Fruit fly (Drosophila melanogaster): ENCODE data around the gene Ypel.

Gene Ypel

DNA sequence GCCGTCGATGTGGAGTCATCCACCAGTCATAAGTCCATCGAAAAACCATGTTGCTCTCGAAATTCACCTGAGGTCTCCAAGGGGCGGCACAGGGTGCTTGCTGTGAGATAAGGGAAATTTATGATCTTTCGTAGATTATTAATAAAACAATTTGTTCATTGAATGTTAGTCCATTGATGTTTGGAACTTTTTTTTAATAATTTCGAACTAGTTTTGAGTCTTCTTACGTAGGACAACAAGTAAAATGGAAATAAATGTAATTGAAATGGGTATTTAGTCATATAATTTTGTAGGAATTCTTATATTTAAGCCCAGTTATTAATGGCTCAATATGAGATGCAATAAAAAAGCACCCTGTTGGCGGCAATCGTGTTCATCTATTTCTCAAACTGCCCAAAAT lies 20.3 kb upstream of the Ypel start:
- TF ChIP-seq insv (optimal IDR thresholded peaks at IDR 0.05): no peak

DNA sequence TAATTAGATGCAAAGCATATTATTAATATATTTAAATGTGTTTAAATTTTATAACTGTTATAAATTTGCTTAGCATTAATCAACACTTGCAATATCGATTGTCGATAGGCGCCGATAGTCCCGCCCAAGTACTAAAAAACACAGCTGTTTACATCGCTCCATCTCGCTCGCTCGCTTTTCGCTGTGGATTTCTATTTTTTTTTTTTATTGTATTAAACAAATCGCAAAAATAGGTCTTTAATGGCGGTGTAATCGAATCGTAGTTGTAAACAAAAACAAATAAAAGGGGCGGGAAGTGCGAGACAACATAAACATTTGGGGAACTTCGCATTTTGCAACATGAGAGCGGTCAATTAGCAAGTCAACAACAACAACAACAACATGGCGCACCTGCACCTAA lies 7.8 kb upstream of the Ypel start, which contains the start of gene CG34408:
CG34408 (plus strand) TSS at position 156 of the 400 bp plus-strand sequence.
- TF ChIP-seq Myc (optimal IDR thresholded peaks at IDR 0.05): no peak
- TF ChIP-seq ttk (optimal IDR thresholded peaks at IDR 0.05): no peak
- no peak for TF ChIP-seq Sin3A (optimal IDR thresholded peaks at IDR 0.05)
- no peak for TF ChIP-seq psq (optimal IDR thresholded peaks at IDR 0.05)
- TF ChIP-seq insv (optimal IDR thresholded peaks at IDR 0.05): no peak
- no peak for TF ChIP-seq h (optimal IDR thresholded peaks at IDR 0.05)

DNA sequence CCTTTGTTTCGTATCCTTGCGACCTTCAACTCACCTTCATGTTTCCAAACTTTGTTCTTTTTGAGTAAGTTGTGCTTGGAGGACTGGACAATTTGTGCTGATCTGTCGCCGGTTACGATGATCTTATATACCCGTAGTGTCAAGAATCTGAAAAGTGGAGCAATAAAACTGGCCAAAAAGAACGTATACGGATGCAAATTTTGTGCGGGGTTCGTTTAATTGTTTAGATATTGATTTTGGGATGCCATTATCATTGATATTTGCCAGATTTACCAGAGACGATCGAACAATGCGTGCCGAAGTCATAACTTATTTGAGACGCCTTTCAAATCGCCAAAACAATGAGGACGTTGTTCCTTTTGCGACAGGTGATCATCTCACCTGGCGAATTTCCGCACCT lies 6.9 kb upstream of the Ypel start, which contains the start of gene CG15308:
CG15308 (minus strand) TSS at position 101 of the 400 bp plus-strand sequence.
- no peak for TF ChIP-seq h (optimal IDR thresholded peaks at IDR 0.05)
- TF ChIP-seq insv (optimal IDR thresholded peaks at IDR 0.05): no peak
- TF ChIP-seq psq (optimal IDR thresholded peaks at IDR 0.05): no peak
- TF ChIP-seq Sin3A (optimal IDR thresholded peaks at IDR 0.05): no peak
- no peak for TF ChIP-seq Myc (optimal IDR thresholded peaks at IDR 0.05)
- no peak for TF ChIP-seq ttk (optimal IDR thresholded peaks at IDR 0.05)

dm6 chrX:10216634-10217239 lies 4.6 kb upstream of the Ypel start, which contains the start of gene CG2962:
CG2962 (minus strand) TSS chrX:10216642.
- TF ChIP-seq psq (optimal IDR thresholded peaks at IDR 0.05) (no peak), ttk (optimal IDR thresholded peaks at IDR 0.05) (no peak), Myc (optimal IDR thresholded peaks at IDR 0.05) (no peak), insv (optimal IDR thresholded peaks at IDR 0.05) (no peak), Sin3A (optimal IDR thresholded peaks at IDR 0.05) (no peak), h (optimal IDR thresholded peaks at IDR 0.05) (no peak)

- TF ChIP-seq Myc (optimal IDR thresholded peaks at IDR 0.05) (no peak), insv (optimal IDR thresholded peaks at IDR 0.05) (no peak), psq (optimal IDR thresholded peaks at IDR 0.05) (no peak), Sin3A (optimal IDR thresholded peaks at IDR 0.05) (no peak), ttk (optimal IDR thresholded peaks at IDR 0.05) (no peak), h (optimal IDR thresholded peaks at IDR 0.05) (no peak)
Measured at dm6 chrX:10212687-10213329, 634 bp upstream of the Ypel start, which contains the start of gene ATPsyndelta. ATPsyndelta (plus strand) TSS chrX:10212970.

- TF ChIP-seq h (optimal IDR thresholded peaks at IDR 0.05) (no peak), psq (optimal IDR thresholded peaks at IDR 0.05) (no peak), ttk (optimal IDR thresholded peaks at IDR 0.05) (no peak), Myc (optimal IDR thresholded peaks at IDR 0.05) (no peak), Sin3A (optimal IDR thresholded peaks at IDR 0.05) (no peak), insv (optimal IDR thresholded peaks at IDR 0.05) (no peak)
Measured at dm6 chrX:10211128-10211914, 853 bp downstream of the Ypel start.

- TF ChIP-seq ttk (optimal IDR thresholded peaks at IDR 0.05) (no peak), insv (optimal IDR thresholded peaks at IDR 0.05) (no peak), Myc (optimal IDR thresholded peaks at IDR 0.05) (no peak), Sin3A (optimal IDR thresholded peaks at IDR 0.05) (no peak), psq (optimal IDR thresholded peaks at IDR 0.05) (no peak), h (optimal IDR thresholded peaks at IDR 0.05) (no peak)
Measured at dm6 chrX:10210317-10210873, 1.8 kb downstream of the Ypel start.

dm6 chrX:10209556-10210164 lies 2.5 kb downstream of the Ypel start:
- TF ChIP-seq h (optimal IDR thresholded peaks at IDR 0.05) (no peak), ttk (optimal IDR thresholded peaks at IDR 0.05) (no peak), Myc (optimal IDR thresholded peaks at IDR 0.05) (no peak), Sin3A (optimal IDR thresholded peaks at IDR 0.05) (no peak), insv (optimal IDR thresholded peaks at IDR 0.05) (no peak), psq (optimal IDR thresholded peaks at IDR 0.05) (no peak)

dm6 chrX:10206086-10206485 lies 6.1 kb downstream of the Ypel start:
- TF ChIP-seq ttk (optimal IDR thresholded peaks at IDR 0.05) (no peak), psq (optimal IDR thresholded peaks at IDR 0.05) (no peak), Myc (optimal IDR thresholded peaks at IDR 0.05) (no peak)

- TF ChIP-seq Myc (optimal IDR thresholded peaks at IDR 0.05): no peak
- no peak for TF ChIP-seq Sin3A (optimal IDR thresholded peaks at IDR 0.05)
- TF ChIP-seq psq (optimal IDR thresholded peaks at IDR 0.05): no peak
- no peak for TF ChIP-seq ttk (optimal IDR thresholded peaks at IDR 0.05)
- TF ChIP-seq insv (optimal IDR thresholded peaks at IDR 0.05): no peak
- no peak for TF ChIP-seq h (optimal IDR thresholded peaks at IDR 0.05)
Measured at dm6 chrX:10202595-10202994, 9.6 kb downstream of the Ypel start.

DNA sequence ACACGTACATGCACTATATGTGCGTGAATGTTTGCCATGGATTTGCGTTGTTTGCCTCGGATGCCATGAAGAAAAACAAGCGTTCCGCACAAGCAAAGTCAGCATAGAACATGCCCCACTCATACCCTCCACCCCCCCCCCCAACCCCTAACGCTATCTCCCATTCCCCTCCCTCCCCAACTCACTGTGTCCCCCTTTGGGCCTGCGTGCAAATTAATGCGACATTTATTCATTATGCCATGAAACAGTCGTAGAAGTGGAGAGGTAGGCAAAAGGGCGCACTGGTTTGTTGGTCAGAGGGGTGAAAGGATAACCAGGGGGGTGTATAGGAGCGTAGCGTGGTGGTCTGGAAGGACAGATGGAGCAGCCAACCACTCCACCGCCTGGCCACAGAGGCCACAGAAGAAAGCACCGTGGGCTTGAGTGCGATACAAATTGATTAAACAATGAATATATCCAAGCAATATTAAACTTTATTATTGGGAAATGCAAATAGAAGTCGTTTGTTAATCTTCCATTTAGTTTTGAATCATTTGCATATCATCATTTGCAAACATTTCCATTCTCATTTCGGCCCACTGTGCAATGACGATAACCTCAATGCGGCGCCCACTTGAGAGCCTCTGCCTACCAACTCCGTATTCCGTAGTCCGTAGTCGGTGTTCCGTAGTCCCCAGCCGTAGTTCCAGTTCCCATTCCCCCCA lies 27.7 kb downstream of the Ypel start:
- no peak for TF ChIP-seq psq (optimal IDR thresholded peaks at IDR 0.05)
- no peak for TF ChIP-seq Sin3A (optimal IDR thresholded peaks at IDR 0.05)
- no peak for TF ChIP-seq h (optimal IDR thresholded peaks at IDR 0.05)
- TF ChIP-seq ttk (optimal IDR thresholded peaks at IDR 0.05): no peak
- TF ChIP-seq Myc (optimal IDR thresholded peaks at IDR 0.05): no peak
- no peak for TF ChIP-seq insv (optimal IDR thresholded peaks at IDR 0.05)
